Worm (Caenorhabditis elegans) whole organism, late embryonic: ENCODE results near the gene D1044.4.

Experiments
- Y22D7AL.16 ChIP-seq: sonication (generic microtip); optimal IDR thresholded peaks from 2 replicates; lab custom pipeline; 2016; ENCODE audit warnings: missing genetic modification characterization, missing compliant biosample characterization
- ama-1 ChIP-seq: fragments of 150-350 bp; optimal IDR thresholded peaks from 2 replicates; lab custom pipeline; 2014
- ceh-14 ChIP-seq: sonication (generic microtip); optimal IDR thresholded peaks from 2 replicates; lab custom pipeline; 2016; ENCODE audit warnings: missing genotype, missing genetic modification characterization, missing compliant biosample characterization
- ceh-18 ChIP-seq: sonication (generic microtip); optimal IDR thresholded peaks from 2 replicates; lab custom pipeline; 2016; ENCODE audit warnings: missing genetic modification characterization, missing compliant biosample characterization
- ceh-19 ChIP-seq: fragments of 200-800 bp; sonication (Bioruptor generic); optimal IDR thresholded peaks from 2 replicates; lab custom pipeline; 2018; ENCODE audit warnings: mild to moderate bottlenecking, missing genetic modification characterization, missing compliant biosample characterization
- ceh-24 ChIP-seq: sonication (generic microtip); optimal IDR thresholded peaks from 2 replicates; lab custom pipeline; 2016; ENCODE audit warnings: mild to moderate bottlenecking, missing genetic modification characterization, missing compliant biosample characterization
- ceh-30 ChIP-seq: fragments of 150-350 bp; optimal IDR thresholded peaks from 2 replicates; lab custom pipeline; 2014; ENCODE audit warnings: missing biosample characterization, missing genetic modification characterization
- ceh-31 ChIP-seq: sonication (generic microtip); optimal IDR thresholded peaks from 2 replicates; lab custom pipeline; 2016; ENCODE audit warnings: missing genetic modification characterization, missing compliant biosample characterization
- ceh-34 ChIP-seq: sonication (generic microtip); optimal IDR thresholded peaks from 2 replicates; lab custom pipeline; 2016; ENCODE audit warnings: mild to moderate bottlenecking, missing genetic modification characterization, missing compliant biosample characterization
- ceh-45 ChIP-seq: fragments of 200-800 bp; sonication (Bioruptor generic); IDR thresholded peaks from 2 replicates; pipeline ENCODE4 v1.3.6; 2022; ENCODE audit warnings: missing genetic modification reagents, missing genetic modification characterization, missing compliant biosample characterization
- ceh-48 ChIP-seq: sonication (generic microtip); optimal IDR thresholded peaks from 2 replicates; lab custom pipeline; 2016; ENCODE audit warnings: missing genetic modification characterization, inconsistent platforms, missing compliant biosample characterization
- ceh-9 ChIP-seq: sonication (generic microtip); optimal IDR thresholded peaks from 2 replicates; lab custom pipeline; 2016; ENCODE audit warnings: mild to moderate bottlenecking, missing genetic modification characterization, inconsistent platforms, missing compliant biosample characterization
- che-1 ChIP-seq: sonication (generic microtip); optimal IDR thresholded peaks from 2 replicates; lab custom pipeline; 2016; ENCODE audit warnings: mild to moderate bottlenecking, missing genetic modification characterization, missing compliant biosample characterization
- dmd-4 ChIP-seq: sonication (generic microtip); optimal IDR thresholded peaks from 2 replicates; lab custom pipeline; 2016; ENCODE audit warnings: borderline replicate concordance, missing genetic modification characterization, missing compliant biosample characterization
- gmeb-2 ChIP-seq: sonication (generic microtip); optimal IDR thresholded peaks from 2 replicates; lab custom pipeline; 2016; ENCODE audit warnings: missing genetic modification characterization, inconsistent platforms, missing compliant biosample characterization
- hlh-13 ChIP-seq: fragments of 200-800 bp; sonication (Bioruptor generic); optimal IDR thresholded peaks from 2 replicates; lab custom pipeline; 2018; ENCODE audit warnings: mild to moderate bottlenecking, missing genetic modification characterization, missing compliant biosample characterization
- hlh-15 ChIP-seq: sonication (generic microtip); optimal IDR thresholded peaks from 2 replicates; lab custom pipeline; 2016; ENCODE audit warnings: missing genetic modification characterization, missing compliant biosample characterization
- hlh-30 ChIP-seq: sonication (generic microtip); optimal IDR thresholded peaks from 2 replicates; lab custom pipeline; 2017; ENCODE audit warnings: antibody characterized with exemption, missing genetic modification characterization, missing compliant biosample characterization; ENCODE audit not compliant: insufficient read depth
- hlh-6 ChIP-seq: sonication (generic microtip); optimal IDR thresholded peaks from 2 replicates; lab custom pipeline; 2016; ENCODE audit warnings: missing genotype, missing genetic modification characterization, missing compliant biosample characterization
- hlh-8 ChIP-seq: sonication (generic microtip); optimal IDR thresholded peaks from 2 replicates; lab custom pipeline; 2016; ENCODE audit warnings: missing genotype, missing genetic modification characterization, missing compliant biosample characterization
- lin-11 ChIP-seq: fragments of 200-800 bp; sonication (Bioruptor generic); optimal IDR thresholded peaks from 2 replicates; lab custom pipeline; 2018; ENCODE audit warnings: mild to moderate bottlenecking, missing genetic modification characterization, missing compliant biosample characterization
- madf-2 ChIP-seq: sonication (generic microtip); optimal IDR thresholded peaks from 2 replicates; lab custom pipeline; 2017; ENCODE audit warnings: missing genetic modification characterization, missing compliant biosample characterization
- nfya-1 ChIP-seq: sonication (generic microtip); optimal IDR thresholded peaks from 2 replicates; lab custom pipeline; 2017; ENCODE audit warnings: missing genetic modification characterization, mild to moderate bottlenecking, missing compliant biosample characterization, antibody characterized with exemption, moderate library complexity
- nhr-232 ChIP-seq: sonication (generic microtip); optimal IDR thresholded peaks from 2 replicates; lab custom pipeline; 2016; ENCODE audit warnings: missing genetic modification characterization, missing compliant biosample characterization
- odd-2 ChIP-seq: sonication (generic microtip); optimal IDR thresholded peaks from 2 replicates; lab custom pipeline; 2017; ENCODE audit warnings: antibody characterized with exemption, mild to moderate bottlenecking, missing genetic modification characterization, missing compliant biosample characterization
- pat-9 ChIP-seq: fragments of 200-800 bp; sonication (Bioruptor generic); optimal IDR thresholded peaks from 2 replicates; lab custom pipeline; 2018; ENCODE audit warnings: mild to moderate bottlenecking, missing genetic modification characterization, moderate library complexity, missing compliant biosample characterization
- pha-4 ChIP-seq: fragments of 150-350 bp; optimal IDR thresholded peaks from 2 replicates; lab custom pipeline; 2018; ENCODE audit warnings: missing biosample characterization, missing genetic modification reagents, missing genetic modification characterization
- pros-1 ChIP-seq: fragments of 150-350 bp; optimal IDR thresholded peaks from 2 replicates; lab custom pipeline; 2014; ENCODE audit warnings: missing biosample characterization, missing genetic modification reagents, missing genetic modification characterization
- ref-2 ChIP-seq: sonication (generic microtip); optimal IDR thresholded peaks from 2 replicates; lab custom pipeline; 2016; ENCODE audit warnings: missing genetic modification characterization, missing compliant biosample characterization
- rnt-1 ChIP-seq: sonication (generic microtip); optimal IDR thresholded peaks from 2 replicates; lab custom pipeline; 2016; ENCODE audit warnings: missing genetic modification characterization, missing compliant biosample characterization
- sox-4 ChIP-seq: sonication (generic microtip); optimal IDR thresholded peaks from 2 replicates; lab custom pipeline; 2017; ENCODE audit warnings: mild to moderate bottlenecking, missing genetic modification characterization, inconsistent platforms, missing compliant biosample characterization
- syd-9 ChIP-seq: sonication (generic microtip); optimal IDR thresholded peaks from 2 replicates; lab custom pipeline; 2016; ENCODE audit warnings: mild to moderate bottlenecking, missing genetic modification characterization, moderate library complexity, missing compliant biosample characterization
- tbx-2 ChIP-seq: sonication (generic microtip); optimal IDR thresholded peaks from 2 replicates; lab custom pipeline; 2016; ENCODE audit warnings: missing genetic modification characterization, missing compliant biosample characterization
- tbx-7 ChIP-seq: sonication (generic microtip); optimal IDR thresholded peaks from 2 replicates; lab custom pipeline; 2016; ENCODE audit warnings: missing genotype, missing genetic modification characterization, missing compliant biosample characterization
- unc-3 ChIP-seq, 2 experiments: fragments of 200-800 bp in 1 of 2; sonication (Bioruptor generic) in 1 of 2; sonication (generic microtip) in 1 of 2; conservative IDR thresholded peaks in 1 of 2; optimal IDR thresholded peaks in 1 of 2; 2 replicates each; pipeline versions ENCODE4 v1.3.6 to Lab custom; 2016 to 2022; ENCODE audit warnings: missing compliant biosample characterization in 2 of 2, missing genetic modification characterization in 2 of 2, missing genetic modification reagents in 1 of 2
- unc-42 ChIP-seq: sonication (generic microtip); optimal IDR thresholded peaks from 2 replicates; lab custom pipeline; 2016; ENCODE audit warnings: missing genotype, missing genetic modification characterization, missing compliant biosample characterization
- unc-55 ChIP-seq: sonication (generic microtip); optimal IDR thresholded peaks from 2 replicates; lab custom pipeline; 2017; ENCODE audit warnings: missing biosample characterization, missing genetic modification reagents, missing genetic modification characterization
- unc-86 ChIP-seq: sonication (generic microtip); optimal IDR thresholded peaks from 2 replicates; lab custom pipeline; 2016; ENCODE audit warnings: missing genetic modification characterization, missing compliant biosample characterization
- zip-5 ChIP-seq: sonication (generic microtip); optimal IDR thresholded peaks from 2 replicates; lab custom pipeline; 2016; ENCODE audit warnings: missing genetic modification characterization, missing compliant biosample characterization
- ztf-16 ChIP-seq: sonication (generic microtip); optimal IDR thresholded peaks from 2 replicates; lab custom pipeline; 2017; ENCODE audit warnings: missing genetic modification characterization, missing compliant biosample characterization

The D1044.4 gene

ce11 chrIII:5564799-5565198 lies 43.0 kb upstream of the D1044.4 start, which contains the start of gene mlc-3 (continued):
- TF ChIP-seq ceh-31 (tag; lab: Kevin White, UChicago) (peak; percentile 45), tbx-2 (tag; lab: Kevin White, UChicago) (peak; percentile 32), pros-1 (tag; lab: Kevin White, UChicago) (no peak), nfya-1 (tag; lab: Kevin White, UChicago) (peak; percentile 13), hlh-8 (tag; lab: Kevin White, UChicago) (no peak)

- no peak for TF ChIP-seq hlh-30
- no peak for TF ChIP-seq che-1 (tag; lab: Kevin White, UChicago)
- TF ChIP-seq ceh-48 (tag; lab: Kevin White, UChicago): no peak
- no peak for TF ChIP-seq ceh-31 (tag; lab: Kevin White, UChicago)
- no peak for TF ChIP-seq hlh-6 (tag; lab: Kevin White, UChicago)
- no peak for TF ChIP-seq lin-11 (tag; lab: Kevin White, UChicago)
- TF ChIP-seq tbx-7 (tag; lab: Kevin White, UChicago): no peak
- no peak for TF ChIP-seq sox-4 (tag; lab: Kevin White, UChicago)
- TF ChIP-seq ceh-14 (tag; lab: Kevin White, UChicago): no peak
- TF ChIP-seq ztf-16 (tag; lab: Kevin White, UChicago): no peak
- TF ChIP-seq hlh-13 (GFP tag; lab: Kevin White, UChicago): no peak
These were observed 42.5 kb upstream of the D1044.4 start for ce11 chrIII:5564325-5564724.

ce11 chrIII:5563680-5564079 lies 41.9 kb upstream of the D1044.4 start:
- TF ChIP-seq ceh-34 (tag; lab: Kevin White, UChicago): peak; percentile 60
- TF ChIP-seq odd-2 (tag; lab: Kevin White, UChicago): no peak
- no peak for TF ChIP-seq hlh-13 (GFP tag; lab: Kevin White, UChicago)
- peak; percentile 65 for TF ChIP-seq rnt-1
- TF ChIP-seq pat-9: peak; percentile 25
- peak; percentile 62 for TF ChIP-seq nfya-1 (tag; lab: Kevin White, UChicago)
- peak; percentile 42 for TF ChIP-seq unc-55 (GFP tag; lab: Kevin White, UChicago)
- TF ChIP-seq hlh-8 (tag; lab: Kevin White, UChicago): peak; percentile 54
- TF ChIP-seq ref-2 (tag; lab: Kevin White, UChicago): peak; percentile 39
- TF ChIP-seq pha-4 (tag; lab: Kevin White, UChicago): no peak
- TF ChIP-seq unc-3 (GFP tag; conservative IDR thresholded peaks at IDR 0.05; lab: Robert Waterston, UW): no peak
- TF ChIP-seq unc-3 (tag; optimal IDR thresholded peaks at IDR 0.05; lab: Kevin White, UChicago): no peak
- TF ChIP-seq ceh-45 (GFP tag; lab: Robert Waterston, UW): no peak
- no peak for TF ChIP-seq ztf-16 (tag; lab: Kevin White, UChicago)
- peak; percentile 86 for TF ChIP-seq ceh-18 (tag; lab: Kevin White, UChicago)
- TF ChIP-seq tbx-2 (tag; lab: Kevin White, UChicago): peak; percentile 56
- no peak for TF ChIP-seq unc-42 (tag; lab: Kevin White, UChicago)

ce11 chrIII:5557246-5557819 lies 35.5 kb upstream of the D1044.4 start, which contains the start of gene rpc-2:
TSS of gene rpc-2 (plus strand) at chrIII:5557365.
- no peak for TF ChIP-seq hlh-30
- no peak for TF ChIP-seq unc-55 (GFP tag; lab: Kevin White, UChicago)
- TF ChIP-seq zip-5 (tag; lab: Kevin White, UChicago): no peak
- no peak for TF ChIP-seq odd-2 (tag; lab: Kevin White, UChicago)
- TF ChIP-seq sox-4 (tag; lab: Kevin White, UChicago): no peak

ce11 chrIII:5554884-5555500 lies 33.2 kb upstream of the D1044.4 start, which contains the start of the genes nmad-1 and hach-1:
TSS of gene nmad-1 (minus strand) at chrIII:5554934.
TSS of gene hach-1 (plus strand) at chrIII:5555450.
- TF ChIP-seq ceh-34 (tag; lab: Kevin White, UChicago): peak; percentile 92
- TF ChIP-seq ama-1 (lab: Kevin White, UChicago): no peak
- TF ChIP-seq dmd-4: peak; percentile 56
- TF ChIP-seq ceh-19: peak; percentile 92
- TF ChIP-seq ceh-18 (tag; lab: Kevin White, UChicago): peak; percentile 69
- TF ChIP-seq hlh-13 (GFP tag; lab: Kevin White, UChicago): peak; percentile 86
- TF ChIP-seq ceh-9 (tag; lab: Kevin White, UChicago): peak; percentile 67
- peak; percentile 98 for TF ChIP-seq unc-42 (tag; lab: Kevin White, UChicago)
- TF ChIP-seq ceh-30 (tag; lab: Kevin White, UChicago): peak; percentile 77
- peak; percentile 82 for TF ChIP-seq ceh-24
- peak; percentile 85 for TF ChIP-seq hlh-15 (tag; lab: Kevin White, UChicago)
- peak; percentile 93 for TF ChIP-seq unc-86
- peak; percentile 87 for TF ChIP-seq madf-2 (tag; lab: Kevin White, UChicago)
- TF ChIP-seq syd-9 (tag; lab: Kevin White, UChicago): peak; percentile 88
- peak; percentile 81 for TF ChIP-seq rnt-1
- TF ChIP-seq Y22D7AL.16 (tag; lab: Kevin White, UChicago): peak; percentile 73
- peak; percentile 77 for TF ChIP-seq nhr-232 (tag; lab: Kevin White, UChicago)
- peak; percentile 96 for TF ChIP-seq tbx-2 (tag; lab: Kevin White, UChicago)
- peak; percentile 90 for TF ChIP-seq gmeb-2 (tag; lab: Kevin White, UChicago)
